Worm (Caenorhabditis elegans): Measurements from ENCODE around the gene clec-218.

clec-218 gene

ce11 chrV:8357756-8358155 lies 50.0 kb downstream of the clec-218 start:
- TF ChIP-seq sox-4 (tag; optimal IDR thresholded peaks at IDR 0.05), result no peak
- TF ChIP-seq nhr-76 (tag; optimal IDR thresholded peaks at IDR 0.05), result no peak
- no peak for TF ChIP-seq tlp-1 (tag; optimal IDR thresholded peaks at IDR 0.05)
- no peak for TF ChIP-seq fkh-10 (GFP tag; optimal IDR thresholded peaks at IDR 0.05)
- no peak for TF ChIP-seq unc-62 (GFP tag; optimal IDR thresholded peaks at IDR 0.05)
- no peak for TF ChIP-seq sptf-1 (tag; optimal IDR thresholded peaks at IDR 0.05)
- TF ChIP-seq ets-5 (GFP tag; IDR thresholded peaks at IDR 0.05), result no peak
- TF ChIP-seq grh-1 (GFP tag; IDR thresholded peaks at IDR 0.05), result no peak
- no peak for TF ChIP-seq ceh-90 (tag; optimal IDR thresholded peaks at IDR 0.05)
- TF ChIP-seq alr-1 (tag; optimal IDR thresholded peaks at IDR 0.05; ENCODE audit: borderline replicate concordance), result no peak
- no peak for TF ChIP-seq lin-35 (GFP tag; optimal IDR thresholded peaks at IDR 0.05)
- TF ChIP-seq nhr-28 (tag; optimal IDR thresholded peaks at IDR 0.05), result no peak
- TF ChIP-seq blmp-1 (tag; optimal IDR thresholded peaks at IDR 0.05), result no peak
- no peak for TF ChIP-seq zag-1 (tag; optimal IDR thresholded peaks at IDR 0.05)
- TF ChIP-seq dsc-1 (tag; optimal IDR thresholded peaks at IDR 0.05), result no peak
- no peak for TF ChIP-seq F16B12.6 (tag; optimal IDR thresholded peaks at IDR 0.05)
- TF ChIP-seq mef-2 (tag; optimal IDR thresholded peaks at IDR 0.05), result no peak
- TF ChIP-seq nhr-47 (tag; optimal IDR thresholded peaks at IDR 0.05), result no peak
- no peak for TF ChIP-seq ceh-82 (tag; optimal IDR thresholded peaks at IDR 0.05)

- no peak for TF ChIP-seq dsc-1 (tag; optimal IDR thresholded peaks at IDR 0.05)
- no peak for TF ChIP-seq ceh-63 (GFP tag; optimal IDR thresholded peaks at IDR 0.05)
- TF ChIP-seq efl-1 (optimal IDR thresholded peaks at IDR 0.05), result no peak
- peak in 1 of 2 experiments; percentile 63 for TF ChIP-seq efl-1 (GFP tag; optimal IDR thresholded peaks at IDR 0.05 in 1 of 2)
Observed at ce11 chrV:8358702-8359101, 51.0 kb downstream of the clec-218 start.

DNA sequence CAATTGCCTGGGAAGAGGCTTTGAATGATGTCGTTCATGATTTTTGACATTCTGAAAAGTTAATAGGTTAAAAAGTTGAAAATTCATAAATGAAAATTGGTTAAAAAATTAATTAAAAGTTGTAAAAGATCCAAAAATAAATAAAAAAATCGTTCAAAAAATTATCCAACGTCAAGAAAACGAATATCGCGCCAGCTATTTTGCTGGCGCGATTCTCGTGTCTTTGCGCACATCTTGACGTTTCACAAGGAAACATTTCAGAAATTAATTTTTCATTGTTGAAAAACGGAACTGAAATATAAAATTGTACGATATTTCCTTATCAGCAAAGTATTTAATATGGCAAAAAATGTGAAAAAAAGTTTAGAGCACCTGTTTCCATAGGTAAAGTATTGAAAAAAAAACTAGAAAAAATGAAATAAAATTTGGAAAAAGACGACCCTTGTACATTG lies 51.4 kb downstream of the clec-218 start, which contains the start of gene mpdu-1:
mpdu-1 (minus strand) TSS at position 51 of the 452 bp plus-strand sequence.
- TF ChIP-seq lin-39 (tag; optimal IDR thresholded peaks at IDR 0.05), result peak; percentile 61
- peak; percentile 82 to 83 for TF ChIP-seq lsy-2 (tag; optimal IDR thresholded peaks at IDR 0.05)
- peak; percentile 78 for TF ChIP-seq nhr-20 (tag; optimal IDR thresholded peaks at IDR 0.05)
- peak; percentile 24 for TF ChIP-seq lin-13 (GFP tag; optimal IDR thresholded peaks at IDR 0.05)
- TF ChIP-seq nhr-12 (tag; optimal IDR thresholded peaks at IDR 0.05), result no peak
- TF ChIP-seq dpl-1 (GFP tag; optimal IDR thresholded peaks at IDR 0.05), result peak; percentile 64 to 81 (median 75)
- peak; percentile 65 for TF ChIP-seq nhr-90 (tag; optimal IDR thresholded peaks at IDR 0.05; ENCODE audit: poor library complexity)
- peak in 1 of 2 experiments; percentile 23 for TF ChIP-seq mdl-1 (tag; optimal IDR thresholded peaks at IDR 0.05)
- no peak for TF ChIP-seq hpl-2 (GFP tag; optimal IDR thresholded peaks at IDR 0.05)
- TF ChIP-seq ztf-11 (tag; optimal IDR thresholded peaks at IDR 0.05), result peak in 1 of 2 experiments; percentile 30
- peak; percentile 3 for TF ChIP-seq zip-4 (GFP tag; optimal IDR thresholded peaks at IDR 0.05)
- TF ChIP-seq Y116A8C.19 (tag; optimal IDR thresholded peaks at IDR 0.05; ENCODE audit: borderline replicate concordance), result no peak
- peak; percentile 8 for TF ChIP-seq ceh-8 (GFP tag; optimal IDR thresholded peaks at IDR 0.05)
- TF ChIP-seq efl-3 (GFP tag; optimal IDR thresholded peaks at IDR 0.05), result no peak
- peak; percentile 77 for TF ChIP-seq nhr-19 (GFP tag; conservative IDR thresholded peaks at IDR 0.05)
- peak; percentile 53 to 83 (median 58) for TF ChIP-seq ceh-82 (tag; optimal IDR thresholded peaks at IDR 0.05)
- TF ChIP-seq nhr-47 (tag; optimal IDR thresholded peaks at IDR 0.05), result peak; percentile 76
- TF ChIP-seq grh-1 (GFP tag; IDR thresholded peaks at IDR 0.05), result peak; percentile 34; the same call in 1 of the 2 replicates
- peak; percentile 83 for TF ChIP-seq nhr-85 (tag)
- no peak for TF ChIP-seq hlh-17 (GFP tag; optimal IDR thresholded peaks at IDR 0.05; ENCODE audit: borderline replicate concordance)
- peak; percentile 13 for TF ChIP-seq sox-4 (tag; optimal IDR thresholded peaks at IDR 0.05)
- peak; percentile 89 for TF ChIP-seq snpc-4 (tag; optimal IDR thresholded peaks at IDR 0.05)
- peak; percentile 71 for TF ChIP-seq dsc-1 (tag; optimal IDR thresholded peaks at IDR 0.05)
- TF ChIP-seq lin-15B (tag; optimal IDR thresholded peaks at IDR 0.05), result peak; percentile 8
- TF ChIP-seq lin-35 (GFP tag; optimal IDR thresholded peaks at IDR 0.05), result peak; percentile 69 to 78
- peak in 2 of 6 experiments; percentile 32 to 69 for TF ChIP-seq elt-3 (tag; optimal IDR thresholded peaks at IDR 0.05)
- peak; percentile 71 for TF ChIP-seq rnt-1 (tag; optimal IDR thresholded peaks at IDR 0.05)
- TF ChIP-seq vab-15 (tag; optimal IDR thresholded peaks at IDR 0.05), result no peak
- TF ChIP-seq mep-1 (tag; optimal IDR thresholded peaks at IDR 0.05), result peak; percentile 93
- TF ChIP-seq F16B12.6 (tag; optimal IDR thresholded peaks at IDR 0.05), result no peak
- TF ChIP-seq swsn-7 (tag; optimal IDR thresholded peaks at IDR 0.05), result peak; percentile 79
- peak; percentile 21 for TF ChIP-seq fkh-8 (tag; optimal IDR thresholded peaks at IDR 0.05)
- TF ChIP-seq C16A3.4 (tag; optimal IDR thresholded peaks at IDR 0.05), result peak; percentile 79
- peak; percentile 8 for TF ChIP-seq nhr-77 (tag; optimal IDR thresholded peaks at IDR 0.05)

All from whole organism, L1 larva.